Worm (Caenorhabditis elegans) whole organism, late embryonic: ENCODE measurements around the gene smc-3.

Source experiments
- ahr-1 ChIP-seq: sonication (generic microtip); optimal IDR thresholded peaks from 2 replicates; lab custom pipeline; 2016; ENCODE audit warnings: missing genetic modification characterization, missing compliant biosample characterization
- ceh-9 ChIP-seq: sonication (generic microtip); optimal IDR thresholded peaks from 2 replicates; lab custom pipeline; 2016; ENCODE audit warnings: mild to moderate bottlenecking, missing genetic modification characterization, inconsistent platforms, missing compliant biosample characterization
- elt-2 ChIP-seq: sonication (generic microtip); optimal IDR thresholded peaks from 2 replicates; lab custom pipeline; 2016; ENCODE audit warnings: missing genetic modification reagents, missing genetic modification characterization, missing compliant biosample characterization
- ets-4 ChIP-seq: sonication (generic microtip); optimal IDR thresholded peaks from 2 replicates; lab custom pipeline; 2016; ENCODE audit warnings: missing genetic modification characterization, missing compliant biosample characterization
- hlh-30 ChIP-seq: sonication (generic microtip); optimal IDR thresholded peaks from 2 replicates; lab custom pipeline; 2017; ENCODE audit warnings: antibody characterized with exemption, missing genetic modification characterization, missing compliant biosample characterization; ENCODE audit not compliant: insufficient read depth
- nfya-1 ChIP-seq: sonication (generic microtip); optimal IDR thresholded peaks from 2 replicates; lab custom pipeline; 2017; ENCODE audit warnings: missing genetic modification characterization, mild to moderate bottlenecking, missing compliant biosample characterization, antibody characterized with exemption, moderate library complexity
- pha-4 ChIP-seq: fragments of 150-350 bp; optimal IDR thresholded peaks from 2 replicates; lab custom pipeline; 2018; ENCODE audit warnings: missing biosample characterization, missing genetic modification reagents, missing genetic modification characterization
- ref-2 ChIP-seq: sonication (generic microtip); optimal IDR thresholded peaks from 2 replicates; lab custom pipeline; 2016; ENCODE audit warnings: missing genetic modification characterization, missing compliant biosample characterization
- unc-3 ChIP-seq, 2 experiments: fragments of 200-800 bp in 1 of 2; sonication (Bioruptor generic) in 1 of 2; sonication (generic microtip) in 1 of 2; conservative IDR thresholded peaks in 1 of 2; optimal IDR thresholded peaks in 1 of 2; 2 replicates each; pipeline versions ENCODE4 v1.3.6 to Lab custom; 2016 to 2022; ENCODE audit warnings: missing compliant biosample characterization in 2 of 2, missing genetic modification characterization in 2 of 2, missing genetic modification reagents in 1 of 2
- unc-55 ChIP-seq: sonication (generic microtip); optimal IDR thresholded peaks from 2 replicates; lab custom pipeline; 2017; ENCODE audit warnings: missing biosample characterization, missing genetic modification reagents, missing genetic modification characterization

DNA sequence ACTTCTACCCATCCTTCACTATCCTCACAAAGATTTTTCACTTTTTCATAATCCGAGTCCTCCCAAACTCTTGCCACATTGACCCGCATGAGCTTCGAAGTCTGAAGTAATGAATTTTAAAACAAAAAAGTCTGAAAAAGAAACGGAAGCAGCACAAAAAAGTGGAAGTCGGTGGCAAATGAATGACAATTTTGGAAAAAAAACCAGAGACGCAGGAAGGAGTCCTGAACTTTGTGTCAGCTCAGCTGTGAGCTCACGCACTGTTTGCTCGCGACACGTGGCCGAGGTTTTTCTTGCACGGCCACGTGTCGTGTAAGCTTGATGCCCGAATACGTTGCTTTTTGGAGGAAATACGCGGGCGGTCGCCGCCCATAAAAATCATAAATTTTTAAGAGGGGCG lies 55.7 kb downstream of the smc-3 start, which contains the start of gene T28D6.7:
- TF ChIP-seq ref-2 (tag; lab: Kevin White, UChicago) (no peak), nfya-1 (tag; lab: Kevin White, UChicago) (no peak), ceh-9 (tag; lab: Kevin White, UChicago) (no peak), elt-2 (tag; lab: Kevin White, UChicago) (no peak), ahr-1 (tag; lab: Kevin White, UChicago) (no peak), unc-55 (GFP tag; lab: Kevin White, UChicago) (no peak), ets-4 (tag; lab: Kevin White, UChicago) (no peak), pha-4 (tag; lab: Kevin White, UChicago) (no peak), unc-3 (GFP tag; conservative IDR thresholded peaks at IDR 0.05; lab: Robert Waterston, UW) (no peak), unc-3 (tag; optimal IDR thresholded peaks at IDR 0.05; lab: Kevin White, UChicago) (no peak), hlh-30 (tag; lab: Kevin White, UChicago) (no peak)
